Worm (Caenorhabditis elegans): Measurements from ENCODE around the gene K08D10.14.
"Not testable (repeated sequence)": the region's sequence is repeated elsewhere in the genome, so short reads cannot be mapped to it uniquely, and the experiment has no call there.

DNA sequence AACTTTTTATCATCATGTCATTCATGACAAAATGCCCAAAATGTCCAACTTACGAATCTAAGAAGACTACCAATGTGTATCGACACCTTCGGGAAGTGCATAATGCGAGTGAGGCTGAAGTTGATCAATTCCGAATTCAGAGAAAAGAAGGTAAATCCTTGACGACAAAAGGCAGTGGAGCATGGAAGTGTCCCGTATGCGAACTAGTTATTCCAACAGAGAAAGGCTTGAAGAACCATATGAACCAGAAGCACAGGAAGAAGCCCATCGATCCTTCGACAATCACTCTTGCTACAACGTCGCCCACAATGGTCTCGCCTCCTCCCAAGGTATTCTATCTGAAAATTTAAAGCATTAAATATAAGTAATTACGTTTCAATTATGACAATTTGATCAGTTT is 31.4 kb downstream of the K08D10.14 start, which contains the start of gene K08D10.11:
- TF ChIP-seq ama-1 (optimal IDR thresholded peaks at IDR 0.05); egl-27 (tag; optimal IDR thresholded peaks at IDR 0.05); ceh-63 (GFP tag; optimal IDR thresholded peaks at IDR 0.05); grh-1 (GFP tag; IDR thresholded peaks at IDR 0.05); nhr-28 (tag; optimal IDR thresholded peaks at IDR 0.05); mep-1 (tag; optimal IDR thresholded peaks at IDR 0.05); lir-3 (tag; optimal IDR thresholded peaks at IDR 0.05; ENCODE audit: poor library complexity); nhr-11 (tag; optimal IDR thresholded peaks at IDR 0.05); zag-1 (tag; optimal IDR thresholded peaks at IDR 0.05): not testable (repeated sequence)

All from whole organism, L1 larva.